Worm (Caenorhabditis elegans): ENCODE results near the gene str-71.

str-71 gene

DNA sequence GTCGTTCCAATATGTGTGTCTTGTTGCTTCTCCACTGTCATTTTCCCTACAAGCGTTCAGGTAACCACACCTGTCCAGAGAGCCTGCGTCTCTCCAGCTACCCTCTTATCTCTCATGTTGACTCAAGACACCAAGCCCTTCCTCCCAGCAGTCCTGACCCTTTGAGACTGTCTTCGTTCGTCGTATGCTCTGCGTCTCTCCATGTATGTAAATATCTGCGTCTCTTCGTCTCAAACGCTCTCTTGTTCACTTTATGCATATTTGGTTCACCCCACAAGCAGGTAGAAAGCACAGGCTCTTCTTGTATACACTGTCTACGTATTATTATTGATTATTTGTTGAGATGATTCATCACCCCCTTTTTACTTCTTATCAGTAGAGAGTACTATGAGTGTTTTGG lies 38.7 kb upstream of the str-71 start:
- TF ChIP-seq ceh-28 (tag; optimal IDR thresholded peaks at IDR 0.05): peak; percentile 17
- TF ChIP-seq dmd-8 (GFP tag; IDR thresholded peaks at IDR 0.05): peak; percentile 59; the same call in 1 of the 2 replicates
- TF ChIP-seq dve-1 (tag; optimal IDR thresholded peaks at IDR 0.05; ENCODE audit: insufficient read depth): peak; percentile 90
- peak; percentile 56 for TF ChIP-seq fos-1 (tag; optimal IDR thresholded peaks at IDR 0.05)
- peak; percentile 7 for TF ChIP-seq rbr-2 (tag; optimal IDR thresholded peaks at IDR 0.05)
- no peak for TF ChIP-seq pha-4 (GFP tag; IDR thresholded peaks at IDR 0.05)
- TF ChIP-seq pha-4 (tag; optimal IDR thresholded peaks at IDR 0.05): peak; percentile 96
- peak; percentile 75; the same call in 1 of the 2 replicates for TF ChIP-seq php-3 (GFP tag; IDR thresholded peaks at IDR 0.05)
- no peak for TF ChIP-seq unc-130 (GFP tag; optimal IDR thresholded peaks at IDR 0.05)
- peak; percentile 82 for TF ChIP-seq nhr-28 (tag; optimal IDR thresholded peaks at IDR 0.05)
- no peak for TF ChIP-seq dmd-9 (GFP tag; IDR thresholded peaks at IDR 0.05)
- TF ChIP-seq lsy-2 (tag; optimal IDR thresholded peaks at IDR 0.05): no peak
- peak; percentile 49 for TF ChIP-seq mxl-3 (GFP tag; optimal IDR thresholded peaks at IDR 0.05)
- TF ChIP-seq ces-1 (GFP tag; optimal IDR thresholded peaks at IDR 0.05): no peak
- TF ChIP-seq tag-97 (GFP tag; IDR thresholded peaks at IDR 0.05): no peak
- peak; percentile 59 for TF ChIP-seq pqm-1 (tag; optimal IDR thresholded peaks at IDR 0.05)
- peak; percentile 93 for TF ChIP-seq hlh-11 (tag; optimal IDR thresholded peaks at IDR 0.05)
- peak; percentile 89 for TF ChIP-seq nhr-6 (tag; optimal IDR thresholded peaks at IDR 0.05)
- TF ChIP-seq dpl-1 (GFP tag; optimal IDR thresholded peaks at IDR 0.05): peak; percentile 37
- TF ChIP-seq T26A8.4 (GFP tag; IDR thresholded peaks at IDR 0.05): peak; percentile 57
- TF ChIP-seq mes-2 (tag; optimal IDR thresholded peaks at IDR 0.05; ENCODE audit: poor library complexity, severe bottlenecking): peak; percentile 42
- TF ChIP-seq R02D3.7 (tag; optimal IDR thresholded peaks at IDR 0.05): no peak
- TF ChIP-seq nhr-41 (GFP tag; IDR thresholded peaks at IDR 0.05): peak; percentile 95
- TF ChIP-seq jun-1 (tag; optimal IDR thresholded peaks at IDR 0.05): peak; percentile 56
- no peak for TF ChIP-seq F44E2.7 (GFP tag; IDR thresholded peaks at IDR 0.05)
- peak in 1 of 2 experiments; percentile 75 for TF ChIP-seq daf-16 (GFP tag; optimal IDR thresholded peaks at IDR 0.05)
- peak; percentile 98 for TF ChIP-seq daf-16 (tag; optimal IDR thresholded peaks at IDR 0.05)
- 0 out of 2 replicates have a peak, but pooled peaks have one; percentile 36 for TF ChIP-seq D1046.2 (GFP tag; IDR thresholded peaks at IDR 0.05)
- TF ChIP-seq nhr-48 (tag; optimal IDR thresholded peaks at IDR 0.05): peak; percentile 71

- TF ChIP-seq cey-2 (tag; optimal IDR thresholded peaks at IDR 0.05; ENCODE audit: borderline replicate concordance, insufficient read depth) (no peak), ceh-82 (tag; optimal IDR thresholded peaks at IDR 0.05) (no peak), F37D6.2 (tag; optimal IDR thresholded peaks at IDR 0.05) (no peak), dmd-6 (GFP tag; IDR thresholded peaks at IDR 0.05) (no peak), daf-16 (GFP tag; optimal IDR thresholded peaks at IDR 0.05) (no peak), daf-16 (tag; optimal IDR thresholded peaks at IDR 0.05) (no peak), hif-1 (tag; optimal IDR thresholded peaks at IDR 0.05) (no peak), fos-1 (tag; optimal IDR thresholded peaks at IDR 0.05) (no peak), unc-62 (GFP tag; optimal IDR thresholded peaks at IDR 0.05 in 1 of 2) (no peak), unc-62 (tag; optimal IDR thresholded peaks at IDR 0.05) (no peak), saeg-2 (GFP tag; IDR thresholded peaks at IDR 0.05) (no peak), nhr-42 (GFP tag; IDR thresholded peaks at IDR 0.05) (no peak), tag-97 (GFP tag; IDR thresholded peaks at IDR 0.05) (no peak), lin-29 (GFP tag; IDR thresholded peaks at IDR 0.05) (no peak), ztf-7 (tag; optimal IDR thresholded peaks at IDR 0.05) (no peak), dmd-9 (GFP tag; IDR thresholded peaks at IDR 0.05) (no peak), madf-5 (GFP tag; IDR thresholded peaks at IDR 0.05) (no peak), rbr-2 (tag; optimal IDR thresholded peaks at IDR 0.05) (no peak), F44E2.7 (GFP tag; IDR thresholded peaks at IDR 0.05) (no peak), arid-1 (GFP tag; conservative IDR thresholded peaks at IDR 0.05) (no peak)
Observed at ce11 chrV:15495169-15495568, 36.2 kb upstream of the str-71 start, which contains the start of gene srh-219. srh-219 (plus strand) TSS chrV:15495469.
